Worm (Caenorhabditis elegans) whole organism, early embryonic: ENCODE results near the gene vem-1.

Experiments
- F13C5.2 ChIP-seq: sonication (generic microtip); optimal IDR thresholded peaks from 2 replicates; lab custom pipeline; 2017; ENCODE audit warnings: mild to moderate bottlenecking, missing genetic modification characterization, inconsistent platforms, missing compliant biosample characterization
- aly-1 ChIP-seq: sonication (generic microtip); optimal IDR thresholded peaks from 2 replicates; lab custom pipeline; 2016; ENCODE audit warnings: missing genetic modification characterization, missing compliant biosample characterization
- ama-1 ChIP-seq: fragments of 150-350 bp; optimal IDR thresholded peaks from 2 replicates; lab custom pipeline; 2014
- ceh-36 ChIP-seq: sonication (generic microtip); optimal IDR thresholded peaks from 2 replicates; lab custom pipeline; 2016; ENCODE audit warnings: missing genetic modification characterization, inconsistent platforms, missing compliant biosample characterization
- ets-7 ChIP-seq: sonication (generic microtip); optimal IDR thresholded peaks from 2 replicates; lab custom pipeline; 2016; ENCODE audit warnings: missing genotype, missing genetic modification characterization, missing compliant biosample characterization
- flt-1 ChIP-seq: fragments of 200-800 bp; sonication (Bioruptor generic); IDR thresholded peaks from 2 replicates; pipeline ENCODE4 v1.3.6; 2022; ENCODE audit warnings: missing genetic modification characterization, missing compliant biosample characterization
- hmbx-1 ChIP-seq: sonication (generic microtip); optimal IDR thresholded peaks from 2 replicates; lab custom pipeline; 2016; ENCODE audit warnings: mild to moderate bottlenecking, missing genetic modification characterization, missing compliant biosample characterization
- pes-1 ChIP-seq: fragments of 200-800 bp; sonication (Bioruptor generic); IDR thresholded peaks from 2 replicates; pipeline ENCODE4 v1.3.6; 2022; ENCODE audit warnings: missing genetic modification reagents, missing genetic modification characterization, missing compliant biosample characterization
- tbx-11 ChIP-seq: fragments of 200-800 bp; sonication (Bioruptor generic); IDR thresholded peaks from 2 replicates; pipeline ENCODE4 v1.3.6; 2022; ENCODE audit warnings: missing genetic modification characterization, missing compliant biosample characterization
- tbx-37 ChIP-seq: fragments of 200-800 bp; sonication (Bioruptor generic); conservative IDR thresholded peaks from 2 replicates; pipeline ENCODE4 v1.3.6; 2022; ENCODE audit warnings: missing genetic modification reagents, missing genetic modification characterization, missing compliant biosample characterization
- tra-4 ChIP-seq: sonication (generic microtip); optimal IDR thresholded peaks from 2 replicates; lab custom pipeline; 2017; ENCODE audit warnings: missing genetic modification characterization, missing compliant biosample characterization

DNA sequence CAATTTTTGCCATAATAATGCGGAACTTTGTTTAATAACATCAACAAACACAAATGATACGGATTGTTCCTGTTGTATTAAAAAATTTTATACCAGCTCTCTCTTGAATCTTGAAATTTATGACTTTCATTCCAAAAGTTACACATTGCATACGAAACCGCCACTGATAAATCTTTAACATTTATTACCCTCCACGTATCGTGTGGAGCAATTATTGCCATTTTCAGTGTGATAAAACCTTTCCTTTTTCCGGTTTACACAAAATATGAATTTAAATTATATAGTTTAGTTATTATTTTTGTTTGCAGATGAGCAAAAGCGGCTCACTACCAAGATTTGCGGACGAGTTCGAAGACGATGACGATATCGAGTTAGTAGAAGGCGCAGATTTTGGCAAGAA lies 27.6 kb downstream of the vem-1 start, which contains the start of gene C18A11.3:
- TF ChIP-seq flt-1 (GFP tag; lab: Robert Waterston, UW) (no peak), tra-4 (no peak), F13C5.2 (tag; lab: Kevin White, UChicago) (no peak), ets-7 (no peak), ama-1 (lab: Kevin White, UChicago) (no peak), pes-1 (GFP tag; lab: Robert Waterston, UW) (no peak), ceh-36 (tag; lab: Kevin White, UChicago) (no peak), hmbx-1 (tag; lab: Kevin White, UChicago) (no peak), tbx-11 (GFP tag; lab: Robert Waterston, UW) (no peak), aly-1 (tag; lab: Kevin White, UChicago) (no peak), tbx-37 (GFP tag; lab: Robert Waterston, UW) (no peak)
